Worm (Caenorhabditis elegans): ENCODE results near the gene T19C3.7.

Gene T19C3.7

ce11 chrIII:612759-613158 is 23.2 kb downstream of the T19C3.7 start (continued):
- TF ChIP-seq nhr-90 (tag; optimal IDR thresholded peaks at IDR 0.05; ENCODE audit: poor library complexity) (no peak), hlh-17 (GFP tag; optimal IDR thresholded peaks at IDR 0.05; ENCODE audit: borderline replicate concordance) (no peak), mep-1 (tag; optimal IDR thresholded peaks at IDR 0.05) (no peak), lir-3 (tag; optimal IDR thresholded peaks at IDR 0.05; ENCODE audit: poor library complexity) (no peak), C34B4.2 (tag; optimal IDR thresholded peaks at IDR 0.05) (no peak), zag-1 (tag; optimal IDR thresholded peaks at IDR 0.05) (no peak), alr-1 (tag; optimal IDR thresholded peaks at IDR 0.05; ENCODE audit: borderline replicate concordance) (no peak), efl-1 (optimal IDR thresholded peaks at IDR 0.05) (no peak), efl-1 (GFP tag; optimal IDR thresholded peaks at IDR 0.05 in 1 of 2) (peak in 1 of 2 experiments; percentile 2), C16A3.4 (tag; optimal IDR thresholded peaks at IDR 0.05) (no peak), zip-4 (GFP tag; optimal IDR thresholded peaks at IDR 0.05) (no peak), nhr-84 (tag; optimal IDR thresholded peaks at IDR 0.05) (no peak), xbp-1 (tag; optimal IDR thresholded peaks at IDR 0.05) (no peak)

DNA sequence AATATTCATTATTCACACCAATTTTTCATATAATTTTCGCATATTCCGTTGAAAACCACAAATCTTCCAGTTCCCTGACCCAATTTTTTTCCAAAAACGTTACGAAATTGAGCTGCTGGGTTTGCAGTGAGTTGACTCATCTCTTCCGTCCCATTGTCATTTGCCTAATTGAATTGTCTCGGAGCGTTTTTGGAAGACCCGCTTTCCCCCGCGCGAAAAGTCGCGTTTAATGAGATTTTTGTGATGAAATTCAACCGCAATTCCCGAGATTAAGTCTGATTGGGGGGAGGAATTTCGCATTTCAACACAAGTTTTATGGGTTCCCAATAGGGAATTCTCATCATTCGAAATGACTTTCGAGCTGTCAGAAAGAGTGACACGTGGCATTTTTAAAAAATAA is 24.1 kb downstream of the T19C3.7 start:
- TF ChIP-seq Y116A8C.19 (tag; optimal IDR thresholded peaks at IDR 0.05; ENCODE audit: borderline replicate concordance) = no peak
- no peak for TF ChIP-seq sox-4 (tag; optimal IDR thresholded peaks at IDR 0.05)
- no peak for TF ChIP-seq egl-13 (tag; optimal IDR thresholded peaks at IDR 0.05)
- peak; percentile 53 for TF ChIP-seq lin-14 (GFP tag; optimal IDR thresholded peaks at IDR 0.05)
- TF ChIP-seq lin-13 (GFP tag; optimal IDR thresholded peaks at IDR 0.05) = no peak

- TF ChIP-seq hlh-4 (tag; optimal IDR thresholded peaks at IDR 0.05) = no peak
Observed at ce11 chrIII:609549-609948, 26.4 kb downstream of the T19C3.7 start, which contains the start of gene best-17. Gene best-17, minus strand, starts transcription at chrIII:609649.

DNA sequence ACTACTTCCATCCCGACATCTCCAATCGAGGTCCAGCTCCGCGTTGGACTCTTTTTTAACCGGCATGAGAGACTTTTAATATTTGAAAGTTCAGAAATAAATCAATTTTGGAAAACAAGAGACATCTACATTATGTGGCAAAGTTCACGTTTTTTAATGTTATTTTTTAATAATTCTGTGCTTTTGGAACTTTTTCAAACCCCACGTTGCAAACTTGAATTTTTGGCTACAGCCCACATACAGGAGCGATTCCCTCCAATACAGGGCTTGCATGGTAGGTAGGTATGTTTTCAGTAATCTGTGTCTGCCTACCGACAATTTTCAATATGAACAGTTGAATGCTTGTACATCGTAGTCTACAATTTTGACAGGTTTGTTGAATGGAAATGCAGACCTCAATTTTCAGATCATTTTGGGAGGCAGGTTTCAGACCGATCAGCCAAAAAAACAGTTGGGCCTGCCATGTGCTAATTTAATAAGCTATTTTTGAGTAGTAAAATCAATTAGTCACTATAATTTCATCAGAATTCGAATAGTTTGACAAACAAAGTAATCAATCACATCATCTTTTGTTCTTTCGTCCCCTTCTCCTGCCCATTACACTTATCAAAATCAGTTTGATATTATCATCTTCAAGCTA is 30.4 kb downstream of the T19C3.7 start, which contains the start of the genes Y55B1AR.4 and ttr-7:
Gene Y55B1AR.4 (minus strand): TSS at position 101 of the 640 bp plus-strand sequence.
Gene ttr-7 (plus strand): TSS at position 590 of the 640 bp plus-strand sequence.
- no peak for TF ChIP-seq unc-62 (GFP tag; optimal IDR thresholded peaks at IDR 0.05)
- TF ChIP-seq C16A3.4 (tag; optimal IDR thresholded peaks at IDR 0.05) = no peak
- no peak for TF ChIP-seq vab-15 (tag; optimal IDR thresholded peaks at IDR 0.05)
- no peak for TF ChIP-seq F16B12.6 (tag; optimal IDR thresholded peaks at IDR 0.05)
- TF ChIP-seq irx-1 (tag; optimal IDR thresholded peaks at IDR 0.05) = no peak
- TF ChIP-seq nhr-90 (tag; optimal IDR thresholded peaks at IDR 0.05; ENCODE audit: poor library complexity) = no peak
- no peak for TF ChIP-seq efl-1 (optimal IDR thresholded peaks at IDR 0.05)
- TF ChIP-seq efl-1 (GFP tag; optimal IDR thresholded peaks at IDR 0.05 in 1 of 2) = no peak
- no peak for TF ChIP-seq ceh-88 (GFP tag; IDR thresholded peaks at IDR 0.05)
- TF ChIP-seq pqm-1 (tag; optimal IDR thresholded peaks at IDR 0.05) = no peak
- TF ChIP-seq sup-37 (GFP tag; optimal IDR thresholded peaks at IDR 0.05) = no peak
- TF ChIP-seq fkh-4 (tag; optimal IDR thresholded peaks at IDR 0.05; ENCODE audit: borderline replicate concordance) = no peak
- no peak for TF ChIP-seq rnt-1 (tag; optimal IDR thresholded peaks at IDR 0.05)
- no peak for TF ChIP-seq unc-98 (GFP tag; IDR thresholded peaks at IDR 0.05)
- no peak for TF ChIP-seq mdl-1 (tag; optimal IDR thresholded peaks at IDR 0.05)
- no peak for TF ChIP-seq mep-1 (tag; optimal IDR thresholded peaks at IDR 0.05)
- no peak for TF ChIP-seq nhr-85 (tag)
- TF ChIP-seq snu-23 (GFP tag; optimal IDR thresholded peaks at IDR 0.05) = no peak

ce11 chrIII:600316-600932 is 35.5 kb downstream of the T19C3.7 start, which contains the start of gene lec-6:
Gene lec-6, minus strand, starts transcription at chrIII:600366.
- peak; percentile 11 for TF ChIP-seq lin-14 (GFP tag; optimal IDR thresholded peaks at IDR 0.05)
- TF ChIP-seq nhr-20 (tag; optimal IDR thresholded peaks at IDR 0.05) = peak; percentile 1
- TF ChIP-seq irx-1 (tag; optimal IDR thresholded peaks at IDR 0.05) = peak; percentile 21
- peak; percentile 8 for TF ChIP-seq nhr-90 (tag; optimal IDR thresholded peaks at IDR 0.05; ENCODE audit: poor library complexity)
- TF ChIP-seq nhr-77 (tag; optimal IDR thresholded peaks at IDR 0.05) = peak; percentile 1
- no peak for TF ChIP-seq grh-1 (GFP tag; IDR thresholded peaks at IDR 0.05)
- no peak for TF ChIP-seq ceh-88 (GFP tag; IDR thresholded peaks at IDR 0.05)
- TF ChIP-seq pqm-1 (tag; optimal IDR thresholded peaks at IDR 0.05) = peak; percentile 38
- TF ChIP-seq jun-1 (tag; optimal IDR thresholded peaks at IDR 0.05) = peak; percentile 64
- peak; percentile 74 for TF ChIP-seq fos-1 (tag; optimal IDR thresholded peaks at IDR 0.05)
- peak; percentile 97 for TF ChIP-seq elt-2 (tag; optimal IDR thresholded peaks at IDR 0.05)
- TF ChIP-seq nhr-71 (tag; optimal IDR thresholded peaks at IDR 0.05) = peak; percentile 56
- TF ChIP-seq ets-5 (GFP tag; IDR thresholded peaks at IDR 0.05) = no peak
- no peak for TF ChIP-seq nhr-11 (tag; optimal IDR thresholded peaks at IDR 0.05)
- TF ChIP-seq lin-35 (GFP tag; optimal IDR thresholded peaks at IDR 0.05) = peak in 1 of 2 experiments; percentile 51
- TF ChIP-seq efl-1 (optimal IDR thresholded peaks at IDR 0.05) = no peak
- TF ChIP-seq efl-1 (GFP tag; optimal IDR thresholded peaks at IDR 0.05 in 1 of 2) = peak in 1 of 2 experiments; percentile 84

Data from whole organism, L1 larva.